Fruit fly (Drosophila melanogaster) whole organism, adult: Measurements from ENCODE around the gene Parg.

ENCODE experiments used
- CG11617 ChIP-seq: fragments of 200-800 bp; sonication (Bioruptor generic); optimal IDR thresholded peaks from 2 replicates; lab custom pipeline; 2017; ENCODE audit warnings: mild to moderate bottlenecking, missing biosample characterization, missing genetic modification reagents, missing genetic modification characterization
- CG12768 ChIP-seq: fragments of 200-800 bp; sonication (Bioruptor generic); optimal IDR thresholded peaks from 2 replicates; lab custom pipeline; 2017; ENCODE audit warnings: missing biosample characterization, missing genetic modification characterization, mild to moderate bottlenecking, moderate library complexity, missing genetic modification reagents
- CG14711 ChIP-seq: fragments of 200-800 bp; sonication (Bioruptor generic); optimal IDR thresholded peaks from 2 replicates; lab custom pipeline; 2018; ENCODE audit warnings: missing biosample characterization, mild to moderate bottlenecking, missing genetic modification characterization, moderate library complexity
- CG1620 ChIP-seq: fragments of 200-800 bp; sonication (Bioruptor generic); optimal IDR thresholded peaks from 2 replicates; lab custom pipeline; 2016; ENCODE audit warnings: missing biosample characterization, missing genetic modification characterization
- CG33017 ChIP-seq: fragments of 200-800 bp; sonication (Bioruptor generic); optimal IDR thresholded peaks from 2 replicates; lab custom pipeline; 2018; ENCODE audit warnings: missing biosample characterization, mild to moderate bottlenecking, missing genetic modification characterization, moderate library complexity
- CG5204 ChIP-seq: fragments of 200-800 bp; sonication (Bioruptor generic); optimal IDR thresholded peaks from 2 replicates; lab custom pipeline; 2016; ENCODE audit warnings: missing biosample characterization, missing genetic modification characterization
- CG7045 ChIP-seq: fragments of 200-800 bp; sonication (Bioruptor generic); optimal IDR thresholded peaks from 2 replicates; lab custom pipeline; 2017; ENCODE audit warnings: missing biosample characterization, mild to moderate bottlenecking, missing genetic modification characterization
- CG7101 ChIP-seq: fragments of 200-800 bp; sonication (Bioruptor generic); optimal IDR thresholded peaks from 2 replicates; lab custom pipeline; 2018; ENCODE audit warnings: missing biosample characterization, mild to moderate bottlenecking, missing genetic modification characterization, moderate library complexity
- Clk ChIP-seq: fragments of 200-800 bp; sonication (Bioruptor generic); optimal IDR thresholded peaks from 2 replicates; lab custom pipeline; 2017; ENCODE audit warnings: missing biosample characterization, missing genetic modification characterization
- Crg-1 ChIP-seq: fragments of 200-800 bp; sonication (Bioruptor generic); optimal IDR thresholded peaks from 2 replicates; lab custom pipeline; 2016; ENCODE audit warnings: missing biosample characterization, missing genetic modification characterization
- Hr96 ChIP-seq: fragments of 200-800 bp; sonication (Bioruptor generic); optimal IDR thresholded peaks from 2 replicates; lab custom pipeline; 2016; ENCODE audit warnings: missing biosample characterization, missing genetic modification characterization
- Mnt ChIP-seq: fragments of 200-800 bp; sonication (Bioruptor generic); optimal IDR thresholded peaks from 2 replicates; lab custom pipeline; 2016; ENCODE audit warnings: missing biosample characterization, mild to moderate bottlenecking, missing genetic modification characterization
- bab1 ChIP-seq: fragments of 200-800 bp; sonication (Bioruptor generic); optimal IDR thresholded peaks from 3 replicates; lab custom pipeline; 2019; ENCODE audit warnings: missing biosample characterization, mild to moderate bottlenecking, missing genetic modification characterization, moderate library complexity
- cic ChIP-seq: fragments of 200-800 bp; sonication (Bioruptor generic); optimal IDR thresholded peaks from 2 replicates; lab custom pipeline; 2017; ENCODE audit warnings: missing biosample characterization, mild to moderate bottlenecking, missing genetic modification characterization, moderate library complexity
- cnc ChIP-seq, 2 experiments: fragments of >200 bp; optimal IDR thresholded peaks; 2 replicates each; lab custom pipeline; 2017
- kay ChIP-seq: fragments of 200-800 bp; sonication (Bioruptor generic); peaks from one replicate; lab custom pipeline; 2016; ENCODE audit warnings: missing biosample characterization, missing genetic modification characterization, borderline replicate concordance
- ovo ChIP-seq: fragments of 200-800 bp; sonication (Bioruptor generic); optimal IDR thresholded peaks from 2 replicates; lab custom pipeline; 2016; ENCODE audit warnings: missing biosample characterization, missing genetic modification characterization
- pad ChIP-seq: fragments of 200-800 bp; sonication (Bioruptor generic); optimal IDR thresholded peaks from 3 replicates; lab custom pipeline; 2017; ENCODE audit warnings: missing biosample characterization, missing genetic modification characterization, mild to moderate bottlenecking, moderate library complexity, missing genetic modification reagents
- tj ChIP-seq: fragments of 200-800 bp; sonication (Bioruptor generic); optimal IDR thresholded peaks from 3 replicates; lab custom pipeline; 2017; ENCODE audit warnings: missing biosample characterization, mild to moderate bottlenecking, missing genetic modification characterization, moderate library complexity
- toe ChIP-seq: fragments of 200-800 bp; sonication (Bioruptor generic); optimal IDR thresholded peaks from 2 replicates; lab custom pipeline; 2016; ENCODE audit warnings: missing biosample characterization, missing genetic modification characterization

Parg gene

DNA sequence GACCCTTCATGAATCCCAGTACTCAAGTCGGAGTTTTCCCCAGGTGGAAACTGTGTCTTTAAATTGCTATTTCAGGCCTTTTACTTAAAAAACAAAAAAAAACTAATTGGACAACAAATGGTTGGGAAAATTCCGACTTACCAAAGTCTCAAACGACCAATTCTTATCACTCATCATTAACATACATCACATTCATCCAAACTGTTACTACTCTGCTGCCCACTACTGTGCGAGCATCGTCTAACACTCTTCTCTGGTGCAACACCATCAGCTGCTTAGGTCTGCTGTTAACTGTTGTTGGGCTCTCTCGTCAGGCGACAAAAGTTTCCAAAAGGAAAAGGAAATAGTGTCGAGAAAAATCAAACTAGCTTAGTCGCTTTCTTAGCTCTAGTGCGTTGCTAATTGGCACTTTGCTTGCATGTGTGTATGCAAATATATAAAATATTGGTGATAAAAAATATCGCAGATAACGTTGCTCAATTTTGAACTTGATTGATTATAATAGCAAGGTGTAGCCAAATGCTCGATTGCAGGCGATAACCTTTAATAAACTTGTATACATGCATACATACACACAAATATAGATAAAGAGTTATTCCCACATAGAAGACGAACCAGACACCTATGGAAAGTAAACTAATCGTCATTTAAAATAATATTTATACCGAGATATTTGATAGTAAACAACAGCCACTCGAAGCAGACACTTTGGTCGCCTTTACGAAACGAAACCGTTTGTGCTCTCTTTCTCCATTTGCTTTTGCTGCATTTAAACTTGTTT lies 22.9 kb upstream of the Parg start:
- peak; percentile 53 for TF ChIP-seq CG7045 (GFP tag; lab: Kevin White, UChicago)
- peak; percentile 79 for TF ChIP-seq CG7101 (tag; lab: Kevin White, UChicago)
- TF ChIP-seq tj (GFP tag; lab: Kevin White, UChicago), result no peak
- peak; percentile 13 for TF ChIP-seq CG12768 (GFP tag; lab: Kevin White, UChicago)
- peak; percentile 25 for TF ChIP-seq bab1 (GFP tag; lab: Kevin White, UChicago)
- no peak for TF ChIP-seq Clk
- TF ChIP-seq Mnt (GFP tag; lab: Kevin White, UChicago), result no peak
- peak; percentile 11 for TF ChIP-seq cic
- TF ChIP-seq Crg-1 (GFP tag; lab: Kevin White, UChicago), result peak; percentile 58
- TF ChIP-seq CG1620 (GFP tag; lab: Kevin White, UChicago), result no peak
- peak; percentile 14 for TF ChIP-seq ovo (GFP tag; lab: Kevin White, UChicago)
- TF ChIP-seq pad, result peak; percentile 55
- peak; percentile 65 for TF ChIP-seq CG5204
- TF ChIP-seq CG14711 (tag; lab: Kevin White, UChicago), result peak; percentile 48
- peak; percentile 44 for TF ChIP-seq CG33017 (tag; lab: Kevin White, UChicago)
- TF ChIP-seq Hr96 (GFP tag; lab: Kevin White, UChicago), result no peak
- TF ChIP-seq toe (GFP tag; lab: Kevin White, UChicago), result no peak
- no peak for TF ChIP-seq cnc (optimal IDR thresholded peaks at IDR 0.05; lab: Kevin White, UChicago)
- peak; percentile 50 for TF ChIP-seq CG11617 (GFP tag; lab: Kevin White, UChicago)
- peak; percentile 71 for TF ChIP-seq kay (GFP tag; lab: Kevin White, UChicago)

DNA sequence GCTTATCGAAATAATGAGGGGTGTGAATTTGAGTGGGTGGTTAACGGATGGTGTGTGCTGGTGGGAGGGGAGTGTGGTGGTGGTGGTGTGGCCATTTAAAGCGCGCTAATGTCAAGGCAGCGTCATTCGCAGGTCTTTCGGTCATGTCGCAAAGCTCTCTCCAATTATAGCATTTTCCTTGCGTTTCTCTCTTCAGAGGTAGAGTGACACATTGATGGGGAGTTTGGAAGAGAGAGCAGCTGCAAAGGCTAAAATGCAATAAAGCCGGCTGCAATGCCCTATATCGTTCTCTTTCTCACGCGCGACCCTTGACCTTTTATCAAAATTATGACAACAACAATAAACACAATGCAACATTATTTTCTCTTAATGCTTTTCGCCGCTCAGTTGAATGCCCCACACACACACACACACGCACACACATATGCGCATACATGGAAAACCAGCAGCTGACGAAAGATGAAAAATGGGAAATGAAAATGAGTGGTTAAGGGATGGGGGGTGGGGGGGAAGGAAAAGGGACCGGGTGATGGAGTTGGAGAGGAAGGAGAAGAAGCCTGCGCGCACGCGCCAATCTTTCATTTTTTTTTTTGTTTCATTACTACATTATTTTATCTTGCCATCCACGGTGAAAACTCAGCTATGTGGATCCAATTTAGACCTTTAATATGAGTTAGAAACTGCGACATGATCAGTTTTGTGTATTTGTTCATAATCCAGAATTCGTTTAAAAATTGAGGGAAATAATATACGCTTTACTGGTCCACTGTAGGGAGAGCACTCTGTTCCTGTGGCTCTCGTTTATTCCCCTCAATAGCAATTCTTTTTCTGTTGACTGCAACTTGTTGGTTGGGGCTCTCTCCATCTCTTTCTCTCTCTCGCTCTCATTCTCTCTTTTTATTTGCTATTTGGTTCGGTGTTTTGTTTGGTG lies 20.6 kb upstream of the Parg start:
- TF ChIP-seq ovo (GFP tag; lab: Kevin White, UChicago) (no peak), CG33017 (tag; lab: Kevin White, UChicago) (peak; percentile 68), CG7101 (tag; lab: Kevin White, UChicago) (peak; percentile 71), CG14711 (tag; lab: Kevin White, UChicago) (peak; percentile 69), Hr96 (GFP tag; lab: Kevin White, UChicago) (no peak), CG1620 (GFP tag; lab: Kevin White, UChicago) (no peak), Crg-1 (GFP tag; lab: Kevin White, UChicago) (peak; percentile 17), tj (GFP tag; lab: Kevin White, UChicago) (peak; percentile 17), CG11617 (GFP tag; lab: Kevin White, UChicago) (peak; percentile 23), kay (GFP tag; lab: Kevin White, UChicago) (no peak), CG5204 (peak; percentile 13), pad (peak; percentile 65), CG7045 (GFP tag; lab: Kevin White, UChicago) (peak; percentile 46), toe (GFP tag; lab: Kevin White, UChicago) (peak; percentile 53), bab1 (GFP tag; lab: Kevin White, UChicago) (peak; percentile 39), Mnt (GFP tag; lab: Kevin White, UChicago) (peak; percentile 38), CG12768 (GFP tag; lab: Kevin White, UChicago) (peak; percentile 72), cic (no peak)

DNA sequence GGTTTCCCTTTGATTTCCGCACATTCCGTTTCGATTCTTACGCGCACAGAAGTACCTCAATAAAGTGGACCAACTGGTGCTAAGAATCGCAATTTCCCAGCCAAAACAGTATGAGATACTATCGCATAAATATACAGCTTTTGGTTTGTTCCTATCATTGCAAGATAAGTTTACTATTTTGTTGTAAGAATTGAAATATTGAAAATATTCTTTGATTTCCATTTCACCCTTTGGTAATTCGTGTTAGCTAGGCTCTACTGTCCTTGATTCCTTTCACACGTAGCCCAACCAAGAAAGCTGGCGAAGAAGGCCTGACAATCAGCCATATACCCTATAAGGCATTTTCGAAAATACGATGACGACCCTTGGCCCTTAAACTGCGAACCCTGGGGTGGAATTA lies 19.3 kb upstream of the Parg start:
- peak; percentile 2 for TF ChIP-seq Mnt (GFP tag; lab: Kevin White, UChicago)
- no peak for TF ChIP-seq CG11617 (GFP tag; lab: Kevin White, UChicago)
- TF ChIP-seq CG7101 (tag; lab: Kevin White, UChicago), result peak; percentile 0

DNA sequence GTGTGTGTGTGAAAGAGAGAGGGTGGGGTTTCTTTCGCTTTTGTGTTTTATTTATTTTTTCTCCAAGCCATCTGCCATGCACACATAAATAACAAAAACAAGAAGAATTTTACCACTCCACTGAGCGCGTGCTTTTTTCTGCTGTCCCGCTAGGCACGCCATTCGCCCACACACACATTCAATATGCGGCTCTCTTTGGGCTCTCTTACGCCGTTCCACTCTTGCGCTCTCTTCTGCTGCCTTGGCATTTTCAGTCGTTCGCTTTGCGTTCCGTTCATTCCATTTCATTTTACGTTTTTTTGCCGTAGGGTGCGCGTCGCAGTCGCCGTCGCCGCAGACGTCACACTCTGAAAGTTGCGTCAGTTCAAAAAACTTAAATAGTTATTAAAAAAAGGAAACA lies 17.8 kb upstream of the Parg start:
- no peak for TF ChIP-seq CG1620 (GFP tag; lab: Kevin White, UChicago)
- TF ChIP-seq toe (GFP tag; lab: Kevin White, UChicago), result no peak
- TF ChIP-seq CG11617 (GFP tag; lab: Kevin White, UChicago), result peak; percentile 32
- TF ChIP-seq cic, result peak; percentile 31
- TF ChIP-seq Mnt (GFP tag; lab: Kevin White, UChicago), result peak; percentile 92
- TF ChIP-seq Crg-1 (GFP tag; lab: Kevin White, UChicago), result peak; percentile 38
- TF ChIP-seq bab1 (GFP tag; lab: Kevin White, UChicago), result peak; percentile 44
- TF ChIP-seq cnc (optimal IDR thresholded peaks at IDR 0.05; lab: Kevin White, UChicago), result no peak
- TF ChIP-seq CG33017 (tag; lab: Kevin White, UChicago), result peak; percentile 26
- TF ChIP-seq CG12768 (GFP tag; lab: Kevin White, UChicago), result no peak
- peak; percentile 57 for TF ChIP-seq pad
- peak; percentile 89 for TF ChIP-seq tj (GFP tag; lab: Kevin White, UChicago)
- TF ChIP-seq CG7101 (tag; lab: Kevin White, UChicago), result peak; percentile 18

DNA sequence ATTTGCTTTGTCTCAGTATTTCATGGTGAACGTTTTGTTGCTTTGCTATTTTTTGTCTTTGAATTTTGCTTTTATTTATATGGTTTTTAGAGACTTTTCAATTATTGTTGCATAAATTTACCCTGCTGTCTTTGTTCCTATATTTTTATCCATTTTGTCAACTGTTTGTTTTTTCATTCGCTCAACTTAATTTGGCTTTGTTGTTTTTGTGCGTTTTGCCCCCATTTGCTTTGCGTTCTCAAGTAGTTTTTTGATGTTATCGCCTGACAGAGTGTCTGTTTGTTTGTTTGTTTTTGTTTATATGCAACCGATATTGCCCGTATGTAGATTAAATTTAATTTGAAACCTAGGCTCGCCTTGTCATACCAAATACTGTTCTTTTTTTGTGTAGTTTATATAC lies 17.3 kb upstream of the Parg start:
- TF ChIP-seq Crg-1 (GFP tag; lab: Kevin White, UChicago), result no peak
- peak; percentile 89 for TF ChIP-seq kay (GFP tag; lab: Kevin White, UChicago)
